Fruit fly (Drosophila melanogaster): ENCODE measurements around the gene AcCoAS.

dm6 chr3L:21279168-21279567 is 875 bp downstream of the AcCoAS start:
- no peak for TF ChIP-seq CG31627 (GFP tag; optimal IDR thresholded peaks at IDR 0.05)
- no peak for TF ChIP-seq Smox (GFP tag; optimal IDR thresholded peaks at IDR 0.05)
- no peak for TF ChIP-seq Hr39 (GFP tag; optimal IDR thresholded peaks at IDR 0.05)
- no peak for TF ChIP-seq Hr38 (GFP tag; optimal IDR thresholded peaks at IDR 0.05)
- no peak for TF ChIP-seq Sox102F (GFP tag; optimal IDR thresholded peaks at IDR 0.05)
- TF ChIP-seq Sox14 (GFP tag; optimal IDR thresholded peaks at IDR 0.05): no peak
- TF ChIP-seq Met (GFP tag; optimal IDR thresholded peaks at IDR 0.05): no peak
- no peak for TF ChIP-seq pdm3 (GFP tag; optimal IDR thresholded peaks at IDR 0.05)
- no peak for TF ChIP-seq CG34406 (GFP tag; optimal IDR thresholded peaks at IDR 0.05)
- no peak for TF ChIP-seq CG8119 (GFP tag; IDR thresholded peaks at IDR 0.05)
- no peak for TF ChIP-seq cyc (GFP tag; optimal IDR thresholded peaks at IDR 0.05)
- TF ChIP-seq CG11294 (GFP tag; IDR thresholded peaks at IDR 0.05): no peak

Data from whole organism, prepupa.